Fruit fly (Drosophila melanogaster) whole organism, embryonic: ENCODE data around the gene CG3815.
A peak's percentile ranks its signal among the peaks of the same experiment; 100 is the strongest.

Experiments
- ATbp ChIP-seq: fragments of 200-800 bp; sonication (Bioruptor generic); optimal IDR thresholded peaks from 2 replicates; lab custom pipeline; 2017; ENCODE audit warnings: missing biosample characterization, mild to moderate bottlenecking, missing genetic modification characterization, missing genetic modification reagents
- Adf1 ChIP-seq: fragments of 200-800 bp; sonication (Bioruptor generic); IDR thresholded peaks from 2 replicates; pipeline ENCODE4 v1.3.6; 2022; ENCODE audit warnings: missing biosample characterization, missing genetic modification characterization
- Atf6 ChIP-seq: fragments of 200-800 bp; sonication (Bioruptor generic); IDR thresholded peaks from 2 replicates; pipeline ENCODE4 v1.3.6; 2022; ENCODE audit warnings: missing biosample characterization, missing genetic modification characterization
- B-H1 ChIP-seq: fragments of 200-800 bp; sonication (Bioruptor generic); IDR thresholded peaks from 3 replicates; pipeline ENCODE4 v1.3.6; 2022; ENCODE audit warnings: missing biosample characterization, missing genetic modification characterization
- Blimp-1 ChIP-seq: fragments of 200-800 bp; sonication (Bioruptor generic); optimal IDR thresholded peaks from 3 replicates; lab custom pipeline; 2018; ENCODE audit warnings: missing biosample characterization, missing genetic modification characterization, mild to moderate bottlenecking, moderate library complexity, missing genetic modification reagents
- CG10462 ChIP-seq: fragments of 200-800 bp; sonication (Bioruptor generic); optimal IDR thresholded peaks from 2 replicates; lab custom pipeline; 2016; ENCODE audit warnings: missing biosample characterization, missing genetic modification characterization
- CG12659 ChIP-seq: fragments of 200-800 bp; sonication (Bioruptor generic); optimal IDR thresholded peaks from 3 replicates; lab custom pipeline; 2017; ENCODE audit warnings: mild to moderate bottlenecking, missing biosample characterization, missing genetic modification reagents, missing genetic modification characterization
- CG13424 ChIP-seq: fragments of 200-800 bp; sonication (Bioruptor generic); optimal IDR thresholded peaks from 2 replicates; lab custom pipeline; 2019; ENCODE audit warnings: missing biosample characterization, mild to moderate bottlenecking, missing genetic modification characterization, moderate library complexity
- CG1529 ChIP-seq: fragments of 200-800 bp; sonication (Bioruptor generic); optimal IDR thresholded peaks from 3 replicates; lab custom pipeline; 2018; ENCODE audit warnings: missing biosample characterization, missing genetic modification characterization
- CG1602 ChIP-seq: fragments of 200-800 bp; sonication (Bioruptor generic); optimal IDR thresholded peaks from 3 replicates; lab custom pipeline; 2016; ENCODE audit warnings: missing biosample characterization, missing genetic modification characterization
- CG1603 ChIP-seq: fragments of 200-800 bp; sonication (Bioruptor generic); optimal IDR thresholded peaks from 2 replicates; lab custom pipeline; 2019; ENCODE audit warnings: missing biosample characterization, mild to moderate bottlenecking, missing genetic modification characterization, moderate library complexity
- CG16863 ChIP-seq: fragments of 200-800 bp; sonication (Bioruptor generic); optimal IDR thresholded peaks from 3 replicates; lab custom pipeline; 2016; ENCODE audit warnings: missing biosample characterization, missing genetic modification characterization
- CG1832 ChIP-seq: fragments of 200-800 bp; sonication (Bioruptor generic); optimal IDR thresholded peaks from 2 replicates; lab custom pipeline; 2017; ENCODE audit warnings: missing biosample characterization, mild to moderate bottlenecking, missing genetic modification characterization, inconsistent platforms
- CG2712 ChIP-seq: fragments of 200-800 bp; optimal IDR thresholded peaks from 3 replicates; lab custom pipeline; 2019; ENCODE audit warnings: missing biosample characterization, mild to moderate bottlenecking, missing genetic modification characterization, moderate library complexity
- CG3065 ChIP-seq: fragments of 200-800 bp; sonication (Bioruptor generic); optimal IDR thresholded peaks from 2 replicates; lab custom pipeline; 2016; ENCODE audit warnings: missing biosample characterization, missing genetic modification characterization
- CG3838 ChIP-seq: fragments of 200-800 bp; sonication (Bioruptor generic); optimal IDR thresholded peaks from 3 replicates; lab custom pipeline; 2016; ENCODE audit warnings: missing biosample characterization, missing genetic modification characterization
- CG4730 ChIP-seq: fragments of 200-800 bp; sonication (Bioruptor generic); IDR thresholded peaks from 2 replicates; pipeline ENCODE4 v1.3.6; 2022; ENCODE audit warnings: missing biosample characterization, missing genetic modification characterization
- CG7839 ChIP-seq: fragments of 200-800 bp; sonication (Bioruptor generic); optimal IDR thresholded peaks from 3 replicates; lab custom pipeline; 2018; ENCODE audit warnings: missing biosample characterization, mild to moderate bottlenecking, missing genetic modification characterization, moderate library complexity
- CG8359 ChIP-seq: fragments of 200-800 bp; sonication (Bioruptor generic); optimal IDR thresholded peaks from 2 replicates; lab custom pipeline; 2017; ENCODE audit warnings: missing biosample characterization, mild to moderate bottlenecking, missing genetic modification characterization, borderline replicate concordance
- CG8765 ChIP-seq: fragments of 200-800 bp; sonication (Bioruptor generic); IDR thresholded peaks from 2 replicates; pipeline ENCODE4 v1.3.6; 2022; ENCODE audit warnings: missing biosample characterization, missing genetic modification characterization
- CG8944 ChIP-seq: fragments of 200-800 bp; sonication (Bioruptor generic); optimal IDR thresholded peaks from 3 replicates; lab custom pipeline; 2016; ENCODE audit warnings: missing biosample characterization, missing genetic modification characterization
- CHES-1-like ChIP-seq: fragments of 200-800 bp; sonication (Bioruptor generic); optimal IDR thresholded peaks from 2 replicates; lab custom pipeline; 2016; ENCODE audit warnings: missing biosample characterization, missing genetic modification characterization
- CrebB ChIP-seq: fragments of 200-800 bp; sonication (Bioruptor generic); optimal IDR thresholded peaks from 3 replicates; lab custom pipeline; 2018; ENCODE audit warnings: missing biosample characterization, mild to moderate bottlenecking, missing genetic modification characterization
- Drgx ChIP-seq: fragments of 200-800 bp; sonication (Bioruptor generic); IDR thresholded peaks from 2 replicates; pipeline ENCODE4 v1.3.6; 2022; ENCODE audit warnings: missing biosample characterization, missing genetic modification characterization
- HHEX ChIP-seq: fragments of 200-800 bp; sonication (Bioruptor generic); optimal IDR thresholded peaks from 3 replicates; lab custom pipeline; 2017; ENCODE audit warnings: missing biosample characterization, mild to moderate bottlenecking, missing genetic modification characterization, missing genetic modification reagents
- Lhr ChIP-seq: fragments of 200-800 bp; sonication (Bioruptor generic); optimal IDR thresholded peaks from 3 replicates; lab custom pipeline; 2017; ENCODE audit warnings: mild to moderate bottlenecking, missing biosample characterization, missing genetic modification reagents, missing genetic modification characterization
- NFAT ChIP-seq: fragments of 200-800 bp; sonication (Bioruptor generic); IDR thresholded peaks from 2 replicates; pipeline ENCODE4 v1.3.6; 2022; ENCODE audit warnings: missing biosample characterization, missing genetic modification characterization
- Nf-YA ChIP-seq: fragments of 200-800 bp; sonication (Bioruptor generic); IDR thresholded peaks from 2 replicates; pipeline ENCODE4 v1.3.6; 2022; ENCODE audit warnings: missing biosample characterization, missing genetic modification characterization
- Oli ChIP-seq: fragments of 200-800 bp; sonication (Bioruptor generic); optimal IDR thresholded peaks from 2 replicates; lab custom pipeline; 2018; ENCODE audit warnings: missing biosample characterization, mild to moderate bottlenecking, missing genetic modification characterization, moderate library complexity
- PHDP ChIP-seq: fragments of 200-800 bp; sonication (Bioruptor generic); optimal IDR thresholded peaks from 3 replicates; lab custom pipeline; 2018; ENCODE audit warnings: missing biosample characterization, mild to moderate bottlenecking, missing genetic modification characterization, moderate library complexity
- Ssrp ChIP-seq: fragments of 200-800 bp; sonication (Bioruptor generic); optimal IDR thresholded peaks from 2 replicates; lab custom pipeline; 2018; ENCODE audit warnings: missing biosample characterization, mild to moderate bottlenecking, missing genetic modification characterization, moderate library complexity
- Vsx1 ChIP-seq: fragments of 200-800 bp; sonication (Bioruptor generic); optimal IDR thresholded peaks from 2 replicates; lab custom pipeline; 2017; ENCODE audit warnings: missing biosample characterization, mild to moderate bottlenecking, missing genetic modification characterization, missing genetic modification reagents
- bcd ChIP-seq: fragments of 200-800 bp; sonication (Bioruptor generic); optimal IDR thresholded peaks from 2 replicates; lab custom pipeline; 2017; ENCODE audit warnings: missing biosample characterization, mild to moderate bottlenecking, missing genetic modification characterization
- br ChIP-seq: fragments of >200 bp; optimal IDR thresholded peaks from 2 replicates; lab custom pipeline; 2017
- chif ChIP-seq, 2 experiments: fragments of 200-800 bp; sonication (Bioruptor generic); optimal IDR thresholded peaks; 3 replicates each; lab custom pipeline; 2016; ENCODE audit warnings: missing biosample characterization in 2 of 2, missing genetic modification characterization in 2 of 2
- crp ChIP-seq, 2 experiments: fragments of 200-800 bp; sonication (Bioruptor generic); optimal IDR thresholded peaks; 2 replicates in 1 of 2; 3 replicates in 1 of 2; lab custom pipeline; 2017; ENCODE audit warnings: missing biosample characterization in 2 of 2, missing genetic modification characterization in 2 of 2, mild to moderate bottlenecking in 1 of 2, moderate library complexity in 1 of 2
- dmrt99B ChIP-seq: fragments of 200-800 bp; sonication (Bioruptor generic); optimal IDR thresholded peaks from 2 replicates; lab custom pipeline; 2018; ENCODE audit warnings: missing biosample characterization, mild to moderate bottlenecking, missing genetic modification characterization, moderate library complexity
- eyg ChIP-seq: fragments of 200-800 bp; sonication (Bioruptor generic); optimal IDR thresholded peaks from 3 replicates; lab custom pipeline; 2016; ENCODE audit warnings: missing biosample characterization, missing genetic modification characterization
- fd64A ChIP-seq: fragments of 200-800 bp; sonication (Bioruptor generic); optimal IDR thresholded peaks from 3 replicates; lab custom pipeline; 2018; ENCODE audit warnings: missing biosample characterization, mild to moderate bottlenecking, missing genetic modification characterization
- gsb ChIP-seq: fragments of 200-800 bp; sonication (Bioruptor generic); IDR thresholded peaks from 2 replicates; pipeline ENCODE4 v1.3.6; 2022; ENCODE audit warnings: missing biosample characterization, missing genetic modification characterization
- h ChIP-seq: fragments of >200 bp; optimal IDR thresholded peaks from 2 replicates; lab custom pipeline; 2017
- ind ChIP-seq: fragments of 200-800 bp; sonication (Bioruptor generic); optimal IDR thresholded peaks from 3 replicates; lab custom pipeline; 2016; ENCODE audit warnings: missing biosample characterization, missing genetic modification characterization
- lmd ChIP-seq: fragments of 200-800 bp; sonication (Bioruptor generic); IDR thresholded peaks from 2 replicates; pipeline ENCODE4 v1.3.6; 2022; ENCODE audit warnings: missing biosample characterization, missing genetic modification characterization
- odd ChIP-seq: fragments of 200-800 bp; sonication (Bioruptor generic); optimal IDR thresholded peaks from 2 replicates; lab custom pipeline; 2017; ENCODE audit warnings: missing biosample characterization, mild to moderate bottlenecking, missing genetic modification characterization
- pho ChIP-seq: fragments of 200-800 bp; sonication (Bioruptor generic); optimal IDR thresholded peaks from 2 replicates; lab custom pipeline; 2016; ENCODE audit warnings: missing biosample characterization, missing genetic modification characterization
- sug ChIP-seq: fragments of 200-800 bp; optimal IDR thresholded peaks from 2 replicates; lab custom pipeline; 2019; ENCODE audit warnings: missing biosample characterization, mild to moderate bottlenecking, missing genetic modification characterization, moderate library complexity
- tgo ChIP-seq: fragments of 200-800 bp; sonication (Bioruptor generic); IDR thresholded peaks from 3 replicates; pipeline ENCODE4 v1.3.6; 2022; ENCODE audit warnings: missing biosample characterization, missing genetic modification characterization
- tll ChIP-seq, 2 experiments: fragments of 200-800 bp in 1 of 2; fragments of >200 bp in 1 of 2; sonication (Bioruptor generic) in 1 of 2; optimal IDR thresholded peaks; 2 replicates each; lab custom pipeline; 2017 to 2019; ENCODE audit warnings: missing biosample characterization in 2 of 2, missing genetic modification characterization in 2 of 2, mild to moderate bottlenecking in 1 of 2, moderate library complexity in 1 of 2
- twi ChIP-seq: fragments of 200-800 bp; optimal IDR thresholded peaks from 2 replicates; lab custom pipeline; 2019; ENCODE audit warnings: missing biosample characterization, mild to moderate bottlenecking, missing genetic modification characterization, moderate library complexity
- yki ChIP-seq: fragments of >200 bp; optimal IDR thresholded peaks from 3 replicates; lab custom pipeline; 2018
- zen2 ChIP-seq: fragments of 200-800 bp; sonication (Bioruptor generic); IDR thresholded peaks from 3 replicates; pipeline ENCODE4 v1.3.6; 2022; ENCODE audit warnings: missing biosample characterization, missing genetic modification characterization; ENCODE audit not compliant: partially characterized antibody

Gene CG3815

DNA sequence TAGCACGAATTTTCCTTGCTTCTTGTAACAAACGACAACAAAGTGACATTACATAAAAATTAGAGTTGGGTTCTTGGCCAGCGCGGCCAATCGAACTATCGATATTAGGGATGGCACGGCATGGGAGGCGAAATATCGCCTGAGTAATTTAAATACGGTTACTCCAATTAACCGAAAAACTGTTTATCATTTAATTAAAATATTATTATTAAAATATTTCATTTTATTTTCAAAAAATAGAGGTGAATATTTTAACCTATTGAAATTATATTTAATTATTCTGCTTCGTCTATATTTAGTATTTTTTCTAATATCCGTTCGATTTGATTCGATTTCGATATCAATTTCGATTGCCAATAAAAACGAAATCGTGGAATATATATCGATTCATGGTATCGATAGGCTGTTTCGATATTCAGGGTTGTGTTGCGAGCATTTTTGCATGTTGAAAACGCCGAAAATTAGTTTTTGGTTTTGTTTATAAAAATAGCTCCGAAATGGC is 39.7 kb upstream of the CG3815 start, which contains the start of the genes Rbcn-3A and Spx (continued):
- no peak for TF ChIP-seq Ssrp (tag; lab: Kevin White, UChicago)
- TF ChIP-seq CG16863 = no peak
- TF ChIP-seq CG8359 = no peak
- no peak for TF ChIP-seq CG4730 (GFP tag; lab: Robert Waterston, UW)
- TF ChIP-seq ATbp (GFP tag; lab: Kevin White, UChicago) = no peak
- no peak for TF ChIP-seq fd64A
- no peak for TF ChIP-seq pho
- peak; percentile 33 for TF ChIP-seq sug (tag; lab: Kevin White, UChicago)
- TF ChIP-seq Lhr (GFP tag; lab: Kevin White, UChicago) = peak; percentile 19
- TF ChIP-seq yki = no peak
- TF ChIP-seq ind (GFP tag; lab: Kevin White, UChicago) = peak; percentile 32
- peak; percentile 63 for TF ChIP-seq CG12659 (GFP tag; lab: Kevin White, UChicago)
- TF ChIP-seq B-H1 (GFP tag; lab: Robert Waterston, UW) = no peak
- TF ChIP-seq CG1603 (tag; lab: Kevin White, UChicago) = peak; percentile 3
- TF ChIP-seq tll (GFP tag; optimal IDR thresholded peaks at IDR 0.05; lab: Kevin White, UChicago) = no peak
- no peak for TF ChIP-seq Blimp-1 (GFP tag; lab: Kevin White, UChicago)
- peak; percentile 5 for TF ChIP-seq CG1602 (GFP tag; lab: Kevin White, UChicago)
- peak; percentile 49 for TF ChIP-seq CG2712 (tag; lab: Kevin White, UChicago)
- TF ChIP-seq CG7839 (tag; lab: Kevin White, UChicago) = peak; percentile 26
- TF ChIP-seq CHES-1-like (GFP tag; lab: Kevin White, UChicago) = no peak
- no peak for TF ChIP-seq gsb (GFP tag; lab: Robert Waterston, UW)
- TF ChIP-seq Adf1 (GFP tag; lab: Robert Waterston, UW) = no peak
- no peak for TF ChIP-seq CG8765
- no peak for TF ChIP-seq br (lab: Kevin White, UChicago)
- TF ChIP-seq dmrt99B (tag; lab: Kevin White, UChicago) = no peak
- TF ChIP-seq Nf-YA = no peak
- no peak for TF ChIP-seq bcd (GFP tag; lab: Kevin White, UChicago)
- no peak for TF ChIP-seq CG1832 (GFP tag; lab: Kevin White, UChicago)
- TF ChIP-seq NFAT (GFP tag; lab: Robert Waterston, UW) = no peak
- TF ChIP-seq CrebB = no peak
- peak; percentile 28; the same call in 1 of the 3 replicates for TF ChIP-seq tgo
- TF ChIP-seq lmd = no peak; the same call in 1 of the 2 replicates
- TF ChIP-seq CG3838 (GFP tag; lab: Kevin White, UChicago) = no peak
- no peak for TF ChIP-seq eyg (GFP tag; lab: Kevin White, UChicago)
- TF ChIP-seq Atf6 = no peak
- TF ChIP-seq CG10462 = no peak
- peak; percentile 64; the same call in 1 of the 3 replicates for TF ChIP-seq zen2 (GFP tag; lab: Robert Waterston, UW)
- TF ChIP-seq twi = peak; percentile 29
- TF ChIP-seq h (lab: Kevin White, UChicago) = no peak
- no peak for TF ChIP-seq odd (GFP tag; lab: Kevin White, UChicago)
- TF ChIP-seq crp (GFP tag; optimal IDR thresholded peaks at IDR 0.05; lab: Kevin White, UChicago) = no peak
- TF ChIP-seq Oli (tag; lab: Kevin White, UChicago) = peak; percentile 15
- no peak for TF ChIP-seq CG3065
- no peak for TF ChIP-seq HHEX (GFP tag; lab: Kevin White, UChicago)
- peak; percentile 45 for TF ChIP-seq PHDP (tag; lab: Kevin White, UChicago)
- TF ChIP-seq chif (GFP tag; optimal IDR thresholded peaks at IDR 0.05; lab: Kevin White, UChicago) = no peak
- no peak for TF ChIP-seq CG8944 (GFP tag; lab: Kevin White, UChicago)
- TF ChIP-seq Vsx1 (GFP tag; lab: Kevin White, UChicago) = no peak
- TF ChIP-seq CG13424 (tag; lab: Kevin White, UChicago) = peak; percentile 55
- no peak for TF ChIP-seq Drgx (GFP tag; lab: Robert Waterston, UW)
- TF ChIP-seq CG1529 (GFP tag; lab: Kevin White, UChicago) = no peak
